Fruit fly (Drosophila melanogaster): ENCODE measurements around the gene CG34135.

- TF ChIP-seq usp (GFP tag; optimal IDR thresholded peaks at IDR 0.05), result no peak
- no peak for TF ChIP-seq Dll (optimal IDR thresholded peaks at IDR 0.05)
- TF ChIP-seq psq (optimal IDR thresholded peaks at IDR 0.05), result no peak
- TF ChIP-seq pan (optimal IDR thresholded peaks at IDR 0.05), result no peak
- TF ChIP-seq EcR (GFP tag; optimal IDR thresholded peaks at IDR 0.05), result no peak
Observed at dm6 chr3R:8772591-8772990, 4.6 kb upstream of the CG34135 start, which contains the start of gene CG13318.

Measured in whole organism.